Worm (Caenorhabditis elegans) whole organism, L4/young adult: ENCODE measurements around the gene nspe-2.

Source experiments
- W03F9.2 ChIP-seq: fragments of 150-350 bp; optimal IDR thresholded peaks from 2 replicates; lab custom pipeline; 2014; ENCODE audit warnings: missing biosample characterization, missing genetic modification characterization
- dao-5 ChIP-seq: sonication (generic microtip); optimal IDR thresholded peaks from 2 replicates; lab custom pipeline; 2016; ENCODE audit warnings: missing genotype, missing genetic modification characterization, moderate library complexity, missing compliant biosample characterization
- him-1 ChIP-seq: sonication (generic microtip); optimal IDR thresholded peaks from 2 replicates; lab custom pipeline; 2016; ENCODE audit warnings: missing genotype, missing genetic modification reagents, missing genetic modification characterization, missing compliant biosample characterization

nspe-2 gene

ce11 chrII:12619288-12619687, at the start of gene nspe-2:
nspe-2 (minus strand) TSS chrII:12619388.
- TF ChIP-seq dao-5 (tag; lab: Kevin White, UChicago) (no peak), W03F9.2 (tag; lab: Kevin White, UChicago) (no peak), him-1 (tag; lab: Kevin White, UChicago) (no peak)

ce11 chrII:12668874-12669273, 49.7 kb upstream of the nspe-2 start:
- TF ChIP-seq W03F9.2 (tag; lab: Kevin White, UChicago) (no peak), dao-5 (tag; lab: Kevin White, UChicago) (no peak), him-1 (tag; lab: Kevin White, UChicago) (no peak)

- TF ChIP-seq dao-5 (tag; lab: Kevin White, UChicago) (no peak), him-1 (tag; lab: Kevin White, UChicago) (no peak), W03F9.2 (tag; lab: Kevin White, UChicago) (no peak)
These were observed 49.0 kb upstream of the nspe-2 start for ce11 chrII:12668148-12668547.

ce11 chrII:12666042-12666441, 46.9 kb upstream of the nspe-2 start:
- TF ChIP-seq him-1 (tag; lab: Kevin White, UChicago) (no peak), W03F9.2 (tag; lab: Kevin White, UChicago) (no peak)

ce11 chrII:12665019-12665418, 45.8 kb upstream of the nspe-2 start:
- TF ChIP-seq him-1 (tag; lab: Kevin White, UChicago) (no peak), dao-5 (tag; lab: Kevin White, UChicago) (no peak), W03F9.2 (tag; lab: Kevin White, UChicago) (no peak)

- TF ChIP-seq him-1 (tag; lab: Kevin White, UChicago) (no peak), W03F9.2 (tag; lab: Kevin White, UChicago) (no peak), dao-5 (tag; lab: Kevin White, UChicago) (no peak)
These were observed 42.7 kb upstream of the nspe-2 start for ce11 chrII:12661930-12662329.

- TF ChIP-seq him-1 (tag; lab: Kevin White, UChicago) = no peak
- TF ChIP-seq W03F9.2 (tag; lab: Kevin White, UChicago) = peak; percentile 18
These were observed 40.6 kb upstream of the nspe-2 start for ce11 chrII:12659676-12660371.

ce11 chrII:12658409-12658808, 39.2 kb upstream of the nspe-2 start:
- TF ChIP-seq W03F9.2 (tag; lab: Kevin White, UChicago) (no peak), him-1 (tag; lab: Kevin White, UChicago) (no peak), dao-5 (tag; lab: Kevin White, UChicago) (no peak)

- TF ChIP-seq dao-5 (tag; lab: Kevin White, UChicago) (no peak), him-1 (tag; lab: Kevin White, UChicago) (no peak), W03F9.2 (tag; lab: Kevin White, UChicago) (no peak)
These were observed 38.4 kb upstream of the nspe-2 start for ce11 chrII:12657620-12658019.

- TF ChIP-seq him-1 (tag; lab: Kevin White, UChicago) = no peak
- TF ChIP-seq W03F9.2 (tag; lab: Kevin White, UChicago) = no peak
These were observed 36.6 kb upstream of the nspe-2 start for ce11 chrII:12655816-12656215.

ce11 chrII:12654447-12654846, 35.3 kb upstream of the nspe-2 start, which contains the start of gene rgs-4:
rgs-4 (plus strand) TSS chrII:12654747.
- TF ChIP-seq W03F9.2 (tag; lab: Kevin White, UChicago) (no peak), dao-5 (tag; lab: Kevin White, UChicago) (no peak), him-1 (tag; lab: Kevin White, UChicago) (no peak)

ce11 chrII:12640370-12640769, 21.2 kb upstream of the nspe-2 start, which contains the start of gene nhr-235:
nhr-235 (plus strand) TSS chrII:12640670.
- TF ChIP-seq W03F9.2 (tag; lab: Kevin White, UChicago) (no peak), him-1 (tag; lab: Kevin White, UChicago) (no peak), dao-5 (tag; lab: Kevin White, UChicago) (no peak)

ce11 chrII:12636602-12637001, 17.4 kb upstream of the nspe-2 start, which contains the start of gene nhr-234:
nhr-234 (plus strand) TSS chrII:12636678.
- TF ChIP-seq dao-5 (tag; lab: Kevin White, UChicago) (no peak), him-1 (tag; lab: Kevin White, UChicago) (no peak), W03F9.2 (tag; lab: Kevin White, UChicago) (no peak)

- TF ChIP-seq dao-5 (tag; lab: Kevin White, UChicago) (no peak), W03F9.2 (tag; lab: Kevin White, UChicago) (no peak), him-1 (tag; lab: Kevin White, UChicago) (no peak)
These were observed 15.6 kb upstream of the nspe-2 start, which contains the start of gene Y38E10A.17 for ce11 chrII:12634749-12635318. Y38E10A.17 (minus strand) TSS chrII:12634799.
